Fruit fly (Drosophila melanogaster) whole organism: ENCODE results near the gene Nepl12.

Experiments used
- CG8478 ChIP-seq: fragments of >200 bp; optimal IDR thresholded peaks from 2 replicates; lab custom pipeline; 2018; ENCODE audit warnings: inconsistent platforms
- Dll ChIP-seq: fragments of >200 bp; optimal IDR thresholded peaks from 2 replicates; lab custom pipeline; 2017
- EcR ChIP-seq, 2 experiments: fragments of >200 bp; optimal IDR thresholded peaks; 2 replicates each; lab custom pipeline; 2017; ENCODE audit warnings: missing biosample characterization in 2 of 2, missing genetic modification characterization in 2 of 2, missing genetic modification reagents in 2 of 2
- pan ChIP-seq: fragments of >200 bp; optimal IDR thresholded peaks from 2 replicates; lab custom pipeline; 2017
- psq ChIP-seq: fragments of >200 bp; optimal IDR thresholded peaks from 2 replicates; lab custom pipeline; 2017
- usp ChIP-seq: fragments of >200 bp; optimal IDR thresholded peaks from 2 replicates; lab custom pipeline; 2017; ENCODE audit warnings: missing biosample characterization, missing genetic modification characterization, mixed read lengths

DNA sequence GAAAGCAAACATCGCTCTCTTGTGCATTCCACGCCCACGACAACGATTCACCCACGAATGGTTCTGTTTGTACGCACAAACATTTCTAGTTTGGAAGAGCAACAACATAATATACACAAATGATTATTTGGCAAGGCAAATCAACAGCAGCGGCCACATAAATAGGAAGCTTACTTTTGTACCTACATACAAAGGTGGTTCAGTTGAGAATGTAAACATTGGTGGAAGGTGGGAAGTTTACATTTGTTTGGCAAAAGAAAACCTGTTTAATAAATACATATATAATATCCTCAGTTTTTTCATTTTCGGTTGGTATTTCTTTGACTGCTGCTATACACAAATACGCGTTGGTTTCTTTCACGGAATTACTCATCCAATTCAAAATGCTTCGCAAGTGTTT lies 27.2 kb downstream of the Nepl12 start:
- TF ChIP-seq psq (lab: Kevin White, UChicago) (no peak), usp (GFP tag; lab: Kevin White, UChicago) (no peak), CG8478 (lab: Kevin White, UChicago) (no peak), pan (no peak), EcR (GFP tag; optimal IDR thresholded peaks at IDR 0.05; lab: Kevin White, UChicago) (no peak), Dll (lab: Kevin White, UChicago) (no peak)
